Worm (Caenorhabditis elegans): ENCODE measurements around the gene clec-260.

DNA sequence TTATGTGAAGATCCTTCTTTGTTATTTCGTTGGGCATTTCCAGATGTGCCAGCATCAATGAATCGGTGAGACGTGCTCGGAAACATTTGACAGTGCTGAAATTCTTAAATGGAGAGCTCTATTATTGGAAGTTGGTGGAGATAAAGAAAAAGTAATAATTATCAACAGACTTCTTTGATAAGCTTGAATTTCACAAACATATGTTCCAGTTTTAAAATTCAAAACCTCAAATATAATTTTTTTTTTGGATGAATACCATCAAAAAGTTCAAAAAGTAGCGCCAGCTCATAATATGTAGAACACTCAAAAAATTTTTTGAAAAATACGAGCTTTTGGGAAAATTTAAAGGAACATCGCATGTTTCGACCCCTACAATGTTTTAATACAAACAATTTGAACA lies 8.0 kb upstream of the clec-260 start, which contains the start of gene Y60A3A.25:
- TF ChIP-seq lim-7 (GFP tag; IDR thresholded peaks at IDR 0.05) (no peak), nhr-28 (tag; optimal IDR thresholded peaks at IDR 0.05) (no peak), fos-1 (tag; optimal IDR thresholded peaks at IDR 0.05) (no peak), dmd-9 (GFP tag; IDR thresholded peaks at IDR 0.05) (no peak), F26F4.8 (GFP tag; conservative IDR thresholded peaks at IDR 0.05) (no peak), mdl-1 (tag; optimal IDR thresholded peaks at IDR 0.05) (no peak), pha-4 (GFP tag; IDR thresholded peaks at IDR 0.05) (no peak), pha-4 (tag; optimal IDR thresholded peaks at IDR 0.05) (no peak), nhr-11 (tag; optimal IDR thresholded peaks at IDR 0.05) (no peak), hlh-30 (tag; optimal IDR thresholded peaks at IDR 0.05; ENCODE audit: insufficient read depth) (no peak), nhr-76 (tag; optimal IDR thresholded peaks at IDR 0.05) (no peak), snpc-4 (tag; optimal IDR thresholded peaks at IDR 0.05) (no peak)
